Fruit fly (Drosophila melanogaster) whole organism, embryonic: ENCODE results near the gene Vajk1.
A peak's percentile ranks its signal among the peaks of the same experiment; 100 is the strongest.

Source experiments
- B-H2 ChIP-seq: fragments of 200-800 bp; sonication (Bioruptor generic); optimal IDR thresholded peaks from 2 replicates; lab custom pipeline; 2018; ENCODE audit warnings: missing biosample characterization, mild to moderate bottlenecking, missing genetic modification characterization
- C15 ChIP-seq: fragments of 200-800 bp; sonication (Bioruptor generic); IDR thresholded peaks from 3 replicates; pipeline ENCODE4 v1.3.6; 2022; ENCODE audit warnings: missing biosample characterization, missing genetic modification characterization
- CG11398 ChIP-seq: fragments of 200-800 bp; sonication (Bioruptor generic); optimal IDR thresholded peaks from 2 replicates; lab custom pipeline; 2016; ENCODE audit warnings: missing biosample characterization, missing genetic modification characterization
- CG11560 ChIP-seq: fragments of 200-800 bp; sonication (Bioruptor generic); IDR thresholded peaks from 3 replicates; pipeline ENCODE4 v1.3.6; 2022; ENCODE audit warnings: missing biosample characterization, missing genetic modification characterization
- CG1233 ChIP-seq: fragments of 200-800 bp; sonication (Bioruptor generic); optimal IDR thresholded peaks from 4 replicates; lab custom pipeline; 2018; ENCODE audit warnings: missing biosample characterization, mild to moderate bottlenecking, missing genetic modification characterization
- CG13894 ChIP-seq: fragments of 200-800 bp; sonication (Bioruptor generic); optimal IDR thresholded peaks from 3 replicates; lab custom pipeline; 2018; ENCODE audit warnings: missing biosample characterization, mild to moderate bottlenecking, missing genetic modification characterization, moderate library complexity
- CG14441 ChIP-seq: fragments of 200-800 bp; sonication (Bioruptor generic); IDR thresholded peaks from 2 replicates; pipeline ENCODE4 v1.3.6; 2022; ENCODE audit warnings: missing biosample characterization, missing genetic modification characterization
- CG15269 ChIP-seq: fragments of 200-800 bp; sonication (Bioruptor generic); optimal IDR thresholded peaks from 2 replicates; lab custom pipeline; 2018; ENCODE audit warnings: missing biosample characterization, mild to moderate bottlenecking, missing genetic modification characterization, moderate library complexity
- CG17385 ChIP-seq: fragments of 200-800 bp; sonication (Bioruptor generic); optimal IDR thresholded peaks from 3 replicates; lab custom pipeline; 2018; ENCODE audit warnings: missing biosample characterization, mild to moderate bottlenecking, missing genetic modification characterization
- CG31224 ChIP-seq: fragments of 200-800 bp; sonication (Bioruptor generic); IDR thresholded peaks from 2 replicates; pipeline ENCODE4 v1.3.6; 2022; ENCODE audit warnings: missing biosample characterization, missing genetic modification characterization
- CG3163 ChIP-seq: fragments of 200-800 bp; sonication (Bioruptor generic); optimal IDR thresholded peaks from 3 replicates; lab custom pipeline; 2016; ENCODE audit warnings: missing biosample characterization, missing genetic modification characterization
- CG33557 ChIP-seq: fragments of 200-800 bp; sonication (Bioruptor generic); optimal IDR thresholded peaks from 2 replicates; lab custom pipeline; 2019; ENCODE audit warnings: missing biosample characterization, mild to moderate bottlenecking, missing genetic modification characterization, moderate library complexity
- CG34224 ChIP-seq: fragments of 200-800 bp; sonication (Bioruptor generic); IDR thresholded peaks from 3 replicates; pipeline ENCODE4 v1.3.6; 2022; ENCODE audit warnings: missing biosample characterization, missing genetic modification characterization; ENCODE audit not compliant: partially characterized antibody
- CG42726 ChIP-seq: fragments of 200-800 bp; sonication (Bioruptor generic); IDR thresholded peaks from 2 replicates; pipeline ENCODE4 v1.3.6; 2022; ENCODE audit warnings: missing biosample characterization, missing genetic modification characterization; ENCODE audit not compliant: partially characterized antibody
- CG4707 ChIP-seq: fragments of 200-800 bp; sonication (Bioruptor generic); optimal IDR thresholded peaks from 2 replicates; lab custom pipeline; 2018; ENCODE audit warnings: missing biosample characterization, mild to moderate bottlenecking, missing genetic modification characterization, moderate library complexity
- CG5953 ChIP-seq: fragments of 200-800 bp; sonication (Bioruptor generic); IDR thresholded peaks from 2 replicates; pipeline ENCODE4 v1.3.6; 2022; ENCODE audit warnings: missing biosample characterization, missing genetic modification characterization
- CG6254 ChIP-seq: fragments of 200-800 bp; sonication (Bioruptor generic); optimal IDR thresholded peaks from 3 replicates; lab custom pipeline; 2017; ENCODE audit warnings: mild to moderate bottlenecking, missing biosample characterization, missing genetic modification reagents, missing genetic modification characterization
- CG7372 ChIP-seq: fragments of 200-800 bp; sonication (Bioruptor generic); IDR thresholded peaks from 2 replicates; pipeline ENCODE4 v1.3.6; 2022; ENCODE audit warnings: missing biosample characterization, missing genetic modification characterization
- CG9437 ChIP-seq: fragments of 200-800 bp; sonication (Bioruptor generic); optimal IDR thresholded peaks from 2 replicates; lab custom pipeline; 2018; ENCODE audit warnings: missing biosample characterization, mild to moderate bottlenecking, missing genetic modification characterization
- CG9609 ChIP-seq: fragments of 200-800 bp; sonication (Bioruptor generic); optimal IDR thresholded peaks from 3 replicates; lab custom pipeline; 2016; ENCODE audit warnings: missing biosample characterization, missing genetic modification characterization
- Dp ChIP-seq: fragments of 200-800 bp; sonication (Bioruptor generic); optimal IDR thresholded peaks from 2 replicates; lab custom pipeline; 2018; ENCODE audit warnings: missing biosample characterization, mild to moderate bottlenecking, missing genetic modification characterization, moderate library complexity
- Drgx ChIP-seq: fragments of 200-800 bp; sonication (Bioruptor generic); IDR thresholded peaks from 2 replicates; pipeline ENCODE4 v1.3.6; 2022; ENCODE audit warnings: missing biosample characterization, missing genetic modification characterization
- E2f2 ChIP-seq: fragments of 200-800 bp; sonication (Bioruptor generic); IDR thresholded peaks from 2 replicates; pipeline ENCODE4 v1.3.6; 2022; ENCODE audit warnings: missing biosample characterization, missing genetic modification characterization
- Hand ChIP-seq: fragments of 200-800 bp; sonication (Bioruptor generic); optimal IDR thresholded peaks from 2 replicates; lab custom pipeline; 2017; ENCODE audit warnings: mild to moderate bottlenecking, missing biosample characterization, missing genetic modification reagents, missing genetic modification characterization
- Hr3 ChIP-seq: fragments of 200-800 bp; sonication (Bioruptor generic); optimal IDR thresholded peaks from 3 replicates; lab custom pipeline; 2016; ENCODE audit warnings: missing biosample characterization, missing genetic modification characterization
- Six4 ChIP-seq: fragments of 200-800 bp; sonication (Bioruptor generic); optimal IDR thresholded peaks from 2 replicates; lab custom pipeline; 2016; ENCODE audit warnings: missing biosample characterization, missing genetic modification characterization
- Trl ChIP-seq, 3 experiments: fragments of >200 bp in 2 of 3; fragments of 200-800 bp in 1 of 3; sonication (Bioruptor generic) in 1 of 3; optimal IDR thresholded peaks; 2 replicates in 1 of 3; 3 replicates in 2 of 3; lab custom pipeline; 2016 to 2017; ENCODE audit warnings: missing biosample characterization in 1 of 3, missing genetic modification characterization in 1 of 3
- Xrp1 ChIP-seq: fragments of 200-800 bp; sonication (Bioruptor generic); IDR thresholded peaks from 2 replicates; pipeline ENCODE4 v1.3.6; 2022; ENCODE audit warnings: missing biosample characterization, missing genetic modification characterization
- ac ChIP-seq: fragments of 200-800 bp; sonication (Bioruptor generic); optimal IDR thresholded peaks from 3 replicates; lab custom pipeline; 2017; ENCODE audit warnings: missing biosample characterization, mild to moderate bottlenecking, missing genetic modification characterization
- caup ChIP-seq: fragments of 200-800 bp; sonication (Bioruptor generic); optimal IDR thresholded peaks from 3 replicates; lab custom pipeline; 2017; ENCODE audit warnings: missing biosample characterization, mild to moderate bottlenecking, missing genetic modification characterization, moderate library complexity; ENCODE audit not compliant: severe bottlenecking
- corto ChIP-seq: fragments of 200-800 bp; sonication (Bioruptor generic); optimal IDR thresholded peaks from 2 replicates; lab custom pipeline; 2016; ENCODE audit warnings: missing biosample characterization, mild to moderate bottlenecking, missing genetic modification characterization, moderate library complexity
- dmrt99B ChIP-seq: fragments of 200-800 bp; sonication (Bioruptor generic); optimal IDR thresholded peaks from 2 replicates; lab custom pipeline; 2018; ENCODE audit warnings: missing biosample characterization, mild to moderate bottlenecking, missing genetic modification characterization, moderate library complexity
- exex ChIP-seq: fragments of 200-800 bp; sonication (Bioruptor generic); optimal IDR thresholded peaks from 4 replicates; lab custom pipeline; 2018; ENCODE audit warnings: missing biosample characterization, mild to moderate bottlenecking, missing genetic modification characterization, moderate library complexity
- fd102C ChIP-seq: fragments of 200-800 bp; sonication (Bioruptor generic); optimal IDR thresholded peaks from 2 replicates; lab custom pipeline; 2018; ENCODE audit warnings: missing biosample characterization, mild to moderate bottlenecking, missing genetic modification characterization, moderate library complexity
- inv ChIP-seq: fragments of 200-800 bp; sonication (Bioruptor generic); IDR thresholded peaks from 2 replicates; pipeline ENCODE4 v1.3.6; 2022; ENCODE audit warnings: missing biosample characterization, missing genetic modification characterization; ENCODE audit not compliant: partially characterized antibody
- jigr1 ChIP-seq: fragments of 200-800 bp; sonication (Bioruptor generic); IDR thresholded peaks from 3 replicates; pipeline ENCODE4 v1.3.6; 2022; ENCODE audit warnings: missing biosample characterization, missing genetic modification characterization
- kay ChIP-seq: fragments of 200-800 bp; sonication (Bioruptor generic); optimal IDR thresholded peaks from 2 replicates; lab custom pipeline; 2016; ENCODE audit warnings: missing biosample characterization, missing genetic modification characterization
- lab ChIP-seq: fragments of 200-800 bp; sonication (Bioruptor generic); optimal IDR thresholded peaks from 3 replicates; lab custom pipeline; 2017; ENCODE audit warnings: missing biosample characterization, missing genetic modification characterization, mild to moderate bottlenecking, moderate library complexity, missing genetic modification reagents
- lov ChIP-seq, 2 experiments: fragments of 200-800 bp in 1 of 2; fragments of >200 bp in 1 of 2; sonication (Bioruptor generic) in 1 of 2; IDR thresholded peaks in 1 of 2; optimal IDR thresholded peaks in 1 of 2; 2 replicates in 1 of 2; 3 replicates in 1 of 2; pipeline versions ENCODE4 v1.3.6 to Lab custom; 2017 to 2022; ENCODE audit warnings: missing biosample characterization in 1 of 2, missing genetic modification characterization in 1 of 2
- mam ChIP-seq: fragments of 200-800 bp; sonication (Bioruptor generic); optimal IDR thresholded peaks from 3 replicates; lab custom pipeline; 2016; ENCODE audit warnings: missing biosample characterization, missing genetic modification characterization
- row ChIP-seq: fragments of 200-800 bp; sonication (Bioruptor generic); IDR thresholded peaks from 3 replicates; pipeline ENCODE4 v1.3.6; 2022; ENCODE audit warnings: missing biosample characterization, missing genetic modification characterization
- sens-2 ChIP-seq: fragments of 200-800 bp; sonication (Bioruptor generic); IDR thresholded peaks from 2 replicates; pipeline ENCODE4 v1.3.6; 2022; ENCODE audit warnings: missing biosample characterization, missing genetic modification characterization
- sna ChIP-seq: fragments of 200-800 bp; sonication (Bioruptor generic); IDR thresholded peaks from 2 replicates; pipeline ENCODE4 v1.3.6; 2022; ENCODE audit warnings: missing biosample characterization, missing genetic modification characterization; ENCODE audit not compliant: partially characterized antibody
- sob ChIP-seq: fragments of 200-800 bp; sonication (Bioruptor generic); IDR thresholded peaks from 2 replicates; pipeline ENCODE4 v1.3.6; 2022; ENCODE audit warnings: missing biosample characterization, missing genetic modification characterization
- sr ChIP-seq: fragments of 200-800 bp; sonication (Bioruptor generic); IDR thresholded peaks from 3 replicates; pipeline ENCODE4 v1.3.6; 2022; ENCODE audit warnings: missing biosample characterization, missing genetic modification characterization
- sug ChIP-seq: fragments of 200-800 bp; optimal IDR thresholded peaks from 2 replicates; lab custom pipeline; 2019; ENCODE audit warnings: missing biosample characterization, mild to moderate bottlenecking, missing genetic modification characterization, moderate library complexity
- tx ChIP-seq: fragments of 200-800 bp; sonication (Bioruptor generic); optimal IDR thresholded peaks from 2 replicates; lab custom pipeline; 2016; ENCODE audit warnings: missing biosample characterization, missing genetic modification characterization
- unc-4 ChIP-seq: fragments of 200-800 bp; sonication (Bioruptor generic); IDR thresholded peaks from 2 replicates; pipeline ENCODE4 v1.3.6; 2022; ENCODE audit warnings: missing biosample characterization, missing genetic modification characterization; ENCODE audit not compliant: partially characterized antibody
- vvl ChIP-seq: fragments of 200-800 bp; sonication (Bioruptor generic); IDR thresholded peaks from 2 replicates; pipeline ENCODE4 v1.3.6; 2022; ENCODE audit warnings: missing biosample characterization, missing genetic modification characterization

Gene Vajk1

dm6 chr2L:13878801-13879200 is 44.6 kb downstream of the Vajk1 start (continued):
- TF ChIP-seq dmrt99B (tag; lab: Kevin White, UChicago) = no peak
- no peak for TF ChIP-seq CG9609 (GFP tag; lab: Kevin White, UChicago)
- TF ChIP-seq fd102C = no peak
- TF ChIP-seq sob (GFP tag; lab: Robert Waterston, UW) = peak; percentile 51; the same call in 1 of the 2 replicates
- TF ChIP-seq CG11398 = peak; percentile 19
- peak; percentile 22; the same call in 1 of the 2 replicates for TF ChIP-seq sens-2 (GFP tag; lab: Robert Waterston, UW)
- no peak for TF ChIP-seq C15 (GFP tag; lab: Robert Waterston, UW)
- TF ChIP-seq inv (GFP tag; lab: Robert Waterston, UW) = no peak
- TF ChIP-seq CG15269 (tag; lab: Kevin White, UChicago) = peak; percentile 21
- TF ChIP-seq CG6254 (GFP tag; lab: Kevin White, UChicago) = no peak
- no peak for TF ChIP-seq row
- no peak for TF ChIP-seq mam (GFP tag; lab: Kevin White, UChicago)
- no peak for TF ChIP-seq CG7372
- TF ChIP-seq CG42726 (GFP tag; lab: Robert Waterston, UW) = peak; percentile 88
- TF ChIP-seq CG9437 (GFP tag; lab: Kevin White, UChicago) = no peak
- TF ChIP-seq caup (GFP tag; lab: Kevin White, UChicago) = peak; percentile 27
- no peak for TF ChIP-seq Six4 (GFP tag; lab: Kevin White, UChicago)
- TF ChIP-seq CG17385 (GFP tag; lab: Kevin White, UChicago) = peak; percentile 42
- TF ChIP-seq E2f2 (GFP tag; lab: Robert Waterston, UW) = no peak
- no peak for TF ChIP-seq corto (GFP tag; lab: Kevin White, UChicago)
- TF ChIP-seq Dp = no peak
- TF ChIP-seq sna = peak; percentile 23; the same call in 1 of the 2 replicates
- no peak for TF ChIP-seq Xrp1 (GFP tag; lab: Robert Waterston, UW)
- no peak for TF ChIP-seq tx (GFP tag; lab: Kevin White, UChicago)
- no peak for TF ChIP-seq CG11560 (tag; lab: Robert Waterston, UW)
- TF ChIP-seq CG4707 (GFP tag; lab: Kevin White, UChicago) = peak; percentile 50
- peak; percentile 63 for TF ChIP-seq vvl
- TF ChIP-seq ac (GFP tag; lab: Kevin White, UChicago) = peak; percentile 62
- TF ChIP-seq Trl (optimal IDR thresholded peaks at IDR 0.05; lab: Kevin White, UChicago) = peak in 1 of 2 experiments; percentile 23
- peak; percentile 34 for TF ChIP-seq Trl (GFP tag; optimal IDR thresholded peaks at IDR 0.05; lab: Kevin White, UChicago)
- peak; percentile 92 for TF ChIP-seq CG3163
- peak; percentile 25 for TF ChIP-seq B-H2
- peak; percentile 61 for TF ChIP-seq lab (GFP tag; lab: Kevin White, UChicago)
- TF ChIP-seq CG1233 (GFP tag; lab: Kevin White, UChicago) = no peak
- TF ChIP-seq kay (GFP tag; lab: Kevin White, UChicago) = peak; percentile 4
- TF ChIP-seq unc-4 = peak; percentile 23; the same call in 1 of the 2 replicates
- no peak for TF ChIP-seq lov (optimal IDR thresholded peaks at IDR 0.05; lab: Kevin White, UChicago)
- TF ChIP-seq lov (GFP tag; IDR thresholded peaks at IDR 0.05; lab: Robert Waterston, UW) = no peak
- peak; percentile 50; the same call in 1 of the 2 replicates for TF ChIP-seq CG14441 (GFP tag; lab: Robert Waterston, UW)
- peak; percentile 19; the same call in 1 of the 3 replicates for TF ChIP-seq CG34224 (GFP tag; lab: Robert Waterston, UW)
- TF ChIP-seq Hand (GFP tag; lab: Kevin White, UChicago) = no peak
- no peak for TF ChIP-seq CG33557 (GFP tag; lab: Kevin White, UChicago)
- no peak for TF ChIP-seq CG5953 (GFP tag; lab: Robert Waterston, UW)
- no peak for TF ChIP-seq jigr1 (GFP tag; lab: Robert Waterston, UW)
- no peak for TF ChIP-seq Hr3 (GFP tag; lab: Kevin White, UChicago)
- peak; percentile 25 for TF ChIP-seq CG13894 (tag; lab: Kevin White, UChicago)
- no peak; the same call in 2 of the 3 replicates for TF ChIP-seq sr (GFP tag; lab: Robert Waterston, UW)
- TF ChIP-seq exex (tag; lab: Kevin White, UChicago) = no peak
- peak; percentile 54; the same call in 1 of the 2 replicates for TF ChIP-seq Drgx (GFP tag; lab: Robert Waterston, UW)
- no peak for TF ChIP-seq CG31224 (GFP tag; lab: Robert Waterston, UW)
- peak; percentile 55 for TF ChIP-seq sug
